Worm (Caenorhabditis elegans) whole organism, L3 larva: Measurements from ENCODE around the gene skr-21.

Experiments
- ceh-82 ChIP-seq: fragments of 150-350 bp; optimal IDR thresholded peaks from 2 replicates; lab custom pipeline; 2014; ENCODE audit warnings: missing biosample characterization, missing genetic modification characterization
- fos-1 ChIP-seq: fragments of 150-350 bp; optimal IDR thresholded peaks from 2 replicates; lab custom pipeline; 2014; ENCODE audit warnings: missing biosample characterization, missing genetic modification characterization
- snpc-4 ChIP-seq: fragments of 150-350 bp; optimal IDR thresholded peaks from 2 replicates; lab custom pipeline; 2014; ENCODE audit warnings: missing biosample characterization, missing genetic modification characterization
- unc-39 ChIP-seq: sonication (generic microtip); optimal IDR thresholded peaks from 4 replicates; lab custom pipeline; 2017; ENCODE audit warnings: missing biosample characterization, missing genetic modification characterization

ce11 chrX:13189861-13190260, 36.6 kb downstream of the skr-21 start, which contains the start of gene cwp-5:
- TF ChIP-seq fos-1 = no peak
- TF ChIP-seq unc-39 = no peak
- TF ChIP-seq ceh-82 = no peak
- no peak for TF ChIP-seq snpc-4
